Worm (Caenorhabditis elegans) whole organism, L4 larva: Measurements from ENCODE around the gene tpst-1.

Experiments
- D1046.2 ChIP-seq: fragments of 200-800 bp; sonication (Bioruptor generic); IDR thresholded peaks from 2 replicates; pipeline ENCODE4 v1.3.6; 2022; ENCODE audit warnings: missing genetic modification characterization, missing compliant biosample characterization
- F26F4.8 ChIP-seq: fragments of 200-800 bp; sonication (Bioruptor generic); conservative IDR thresholded peaks from 2 replicates; pipeline ENCODE4 v1.3.6; 2022; ENCODE audit warnings: missing genetic modification characterization, missing compliant biosample characterization
- F49E8.2 ChIP-seq: sonication (generic microtip); optimal IDR thresholded peaks from 2 replicates; lab custom pipeline; 2016; ENCODE audit warnings: missing compliant biosample characterization, mild to moderate bottlenecking, missing genetic modification characterization, borderline replicate concordance
- R02D3.7 ChIP-seq: fragments of 150-350 bp; sonication (generic microtip); optimal IDR thresholded peaks from 3 replicates; lab custom pipeline; 2014; ENCODE audit warnings: missing biosample characterization, missing genetic modification characterization
- T20F7.1 ChIP-seq: fragments of 200-800 bp; sonication (Bioruptor generic); optimal IDR thresholded peaks from 2 replicates; lab custom pipeline; 2018; ENCODE audit warnings: mild to moderate bottlenecking, missing genetic modification characterization, missing compliant biosample characterization
- T26A8.4 ChIP-seq: fragments of 200-800 bp; sonication (Bioruptor generic); IDR thresholded peaks from 2 replicates; pipeline ENCODE4 v1.3.6; 2022; ENCODE audit warnings: missing genetic modification characterization, missing compliant biosample characterization
- Y105C5A.15 ChIP-seq: fragments of 200-800 bp; sonication (Bioruptor generic); IDR thresholded peaks from 2 replicates; pipeline ENCODE4 v1.3.6; 2022; ENCODE audit warnings: missing genetic modification characterization, missing compliant biosample characterization
- Y48G9A.11 ChIP-seq: fragments of 200-800 bp; sonication (Bioruptor generic); IDR thresholded peaks from 2 replicates; pipeline ENCODE4 v1.3.6; 2022; ENCODE audit warnings: missing genetic modification reagents, missing genetic modification characterization, missing compliant biosample characterization
- ZK546.5 ChIP-seq, 2 experiments: sonication (generic microtip); optimal IDR thresholded peaks; 2 replicates each; lab custom pipeline; 2017; ENCODE audit warnings: missing biosample characterization in 2 of 2, missing genetic modification characterization in 2 of 2
- aha-1 ChIP-seq: fragments of 150-350 bp; peaks from one replicate; lab custom pipeline; 2014; ENCODE audit warnings: missing biosample characterization, missing genetic modification characterization
- attf-4 ChIP-seq: sonication (generic microtip); optimal IDR thresholded peaks from 3 replicates; lab custom pipeline; 2017; ENCODE audit warnings: missing biosample characterization, missing genetic modification characterization
- ceh-20 ChIP-seq: fragments of 200-800 bp; sonication (Bioruptor generic); IDR thresholded peaks from 2 replicates; pipeline ENCODE4 v1.3.6; 2022; ENCODE audit warnings: missing genetic modification reagents, missing genetic modification characterization, missing compliant biosample characterization
- ceh-28 ChIP-seq: fragments of 150-350 bp; optimal IDR thresholded peaks from 2 replicates; lab custom pipeline; 2014; ENCODE audit warnings: missing biosample characterization, missing genetic modification reagents, missing genetic modification characterization
- ceh-44 ChIP-seq: fragments of 200-800 bp; sonication (Bioruptor generic); IDR thresholded peaks from 2 replicates; pipeline ENCODE4 v1.3.6; 2022; ENCODE audit warnings: missing genetic modification reagents, missing genetic modification characterization, missing compliant biosample characterization
- ces-1 ChIP-seq: fragments of 150-350 bp; sonication (generic microtip); optimal IDR thresholded peaks from 4 replicates; lab custom pipeline; 2014; ENCODE audit warnings: missing biosample characterization, missing genetic modification reagents, missing genetic modification characterization
- cey-2 ChIP-seq: sonication (generic microtip); optimal IDR thresholded peaks from 3 replicates; lab custom pipeline; 2017; ENCODE audit warnings: missing genetic modification characterization, mild to moderate bottlenecking, missing compliant biosample characterization, antibody characterized with exemption, borderline replicate concordance; ENCODE audit not compliant: insufficient read depth
- daf-12 ChIP-seq: fragments of 150-350 bp; optimal IDR thresholded peaks from 2 replicates; lab custom pipeline; 2014; ENCODE audit warnings: missing biosample characterization, missing genetic modification reagents, missing genetic modification characterization
- daf-16 ChIP-seq, 3 experiments: sonication (generic microtip); optimal IDR thresholded peaks; 2 replicates each; lab custom pipeline; 2016 to 2017; ENCODE audit warnings: missing genetic modification characterization in 3 of 3, missing genetic modification reagents in 3 of 3, mild to moderate bottlenecking in 2 of 3, missing compliant biosample characterization in 2 of 3, missing biosample characterization in 1 of 3, moderate library complexity in 1 of 3
- daf-8 ChIP-seq: fragments of 200-800 bp; sonication (Bioruptor generic); IDR thresholded peaks from 2 replicates; pipeline ENCODE4 v1.3.6; 2022; ENCODE audit warnings: missing genetic modification characterization, missing compliant biosample characterization
- dmd-8 ChIP-seq: fragments of 200-800 bp; sonication (Bioruptor generic); IDR thresholded peaks from 2 replicates; pipeline ENCODE4 v1.3.6; 2022; ENCODE audit warnings: missing genetic modification characterization, missing compliant biosample characterization
- duxl-1 ChIP-seq: sonication (generic microtip); optimal IDR thresholded peaks from 2 replicates; lab custom pipeline; 2016; ENCODE audit warnings: mild to moderate bottlenecking, missing genetic modification characterization, moderate library complexity, missing compliant biosample characterization; ENCODE audit not compliant: poor library complexity
- dve-1 ChIP-seq: sonication (generic microtip); optimal IDR thresholded peaks from 2 replicates; lab custom pipeline; 2017; ENCODE audit warnings: antibody characterized with exemption, mild to moderate bottlenecking, missing genetic modification characterization, missing compliant biosample characterization; ENCODE audit not compliant: insufficient read depth
- egl-27 ChIP-seq: sonication (generic microtip); optimal IDR thresholded peaks from 3 replicates; lab custom pipeline; 2017; ENCODE audit warnings: missing biosample characterization, missing genetic modification reagents, missing genetic modification characterization
- fkh-10 ChIP-seq: fragments of 150-350 bp; optimal IDR thresholded peaks from 2 replicates; lab custom pipeline; 2014; ENCODE audit warnings: missing biosample characterization, missing genetic modification reagents, missing genetic modification characterization
- fos-1 ChIP-seq: fragments of 150-350 bp; optimal IDR thresholded peaks from 2 replicates; lab custom pipeline; 2014; ENCODE audit warnings: missing biosample characterization, missing genetic modification characterization
- hlh-11 ChIP-seq: fragments of 200-800 bp; sonication (Bioruptor generic); optimal IDR thresholded peaks from 2 replicates; lab custom pipeline; 2018; ENCODE audit warnings: mild to moderate bottlenecking, missing genetic modification characterization, missing compliant biosample characterization
- hlh-30 ChIP-seq: sonication (generic microtip); optimal IDR thresholded peaks from 2 replicates; lab custom pipeline; 2017; ENCODE audit warnings: antibody characterized with exemption, mild to moderate bottlenecking, missing genetic modification characterization, missing compliant biosample characterization; ENCODE audit not compliant: insufficient read depth
- lin-1 ChIP-seq: fragments of 200-800 bp; sonication (Bioruptor generic); IDR thresholded peaks from 2 replicates; pipeline ENCODE4 v1.3.6; 2022; ENCODE audit warnings: missing genetic modification reagents, missing genetic modification characterization, missing compliant biosample characterization
- lin-13 ChIP-seq: fragments of 150-350 bp; optimal IDR thresholded peaks from 2 replicates; lab custom pipeline; 2014; ENCODE audit warnings: missing biosample characterization, missing genetic modification reagents, missing genetic modification characterization
- lin-39 ChIP-seq: fragments of 150-350 bp; optimal IDR thresholded peaks from 2 replicates; lab custom pipeline; 2014; ENCODE audit warnings: missing biosample characterization, missing genetic modification reagents, missing genetic modification characterization
- lsy-2 ChIP-seq, 2 experiments: fragments of 150-350 bp in 1 of 2; sonication (generic microtip) in 1 of 2; optimal IDR thresholded peaks; 2 replicates each; lab custom pipeline; 2014 to 2017; ENCODE audit warnings: missing biosample characterization in 2 of 2, missing genetic modification characterization in 2 of 2
- mep-1 ChIP-seq: fragments of 150-350 bp; sonication (generic microtip); optimal IDR thresholded peaks from 3 replicates; lab custom pipeline; 2014; ENCODE audit warnings: missing biosample characterization, missing genetic modification characterization
- nhr-102 ChIP-seq: sonication (generic microtip); optimal IDR thresholded peaks from 2 replicates; lab custom pipeline; 2016; ENCODE audit warnings: mild to moderate bottlenecking, missing genetic modification characterization, moderate library complexity, missing compliant biosample characterization
- nhr-11 ChIP-seq: fragments of 150-350 bp; optimal IDR thresholded peaks from 2 replicates; lab custom pipeline; 2014; ENCODE audit warnings: missing biosample characterization, missing genetic modification characterization
- nhr-237 ChIP-seq: sonication (generic microtip); optimal IDR thresholded peaks from 2 replicates; lab custom pipeline; 2017; ENCODE audit warnings: missing biosample characterization, missing genetic modification characterization
- nhr-28 ChIP-seq: fragments of 150-350 bp; optimal IDR thresholded peaks from 2 replicates; lab custom pipeline; 2014; ENCODE audit warnings: missing biosample characterization, missing genetic modification characterization
- nhr-77 ChIP-seq: fragments of 150-350 bp; optimal IDR thresholded peaks from 2 replicates; lab custom pipeline; 2014; ENCODE audit warnings: missing biosample characterization, missing genetic modification characterization
- pha-4 ChIP-seq, 2 experiments: fragments of 150-350 bp in 1 of 2; fragments of 200-800 bp in 1 of 2; sonication (Bioruptor generic) in 1 of 2; IDR thresholded peaks in 1 of 2; optimal IDR thresholded peaks in 1 of 2; 2 replicates each; pipeline versions ENCODE4 v1.3.6 to Lab custom; 2014 to 2022; ENCODE audit warnings: missing genetic modification characterization in 2 of 2, missing genetic modification reagents in 2 of 2, missing biosample characterization in 1 of 2, missing compliant biosample characterization in 1 of 2
- pqm-1 ChIP-seq: sonication (generic microtip); optimal IDR thresholded peaks from 2 replicates; lab custom pipeline; 2017; ENCODE audit warnings: missing biosample characterization, missing genetic modification characterization
- rbr-2 ChIP-seq: sonication (generic microtip); optimal IDR thresholded peaks from 2 replicates; lab custom pipeline; 2016; ENCODE audit warnings: missing genotype, missing genetic modification characterization, missing compliant biosample characterization
- snpc-4 ChIP-seq: fragments of 150-350 bp; optimal IDR thresholded peaks from 2 replicates; lab custom pipeline; 2014; ENCODE audit warnings: missing biosample characterization, missing genetic modification characterization
- spr-3 ChIP-seq: fragments of 200-800 bp; sonication (Bioruptor generic); optimal IDR thresholded peaks from 2 replicates; lab custom pipeline; 2018; ENCODE audit warnings: mild to moderate bottlenecking, missing genetic modification characterization, missing compliant biosample characterization
- tra-1 ChIP-seq: fragments of 200-800 bp; sonication (Bioruptor generic); IDR thresholded peaks from 2 replicates; pipeline ENCODE4 v1.3.6; 2022; ENCODE audit warnings: missing genetic modification reagents, missing genetic modification characterization, missing compliant biosample characterization
- zip-11 ChIP-seq: fragments of 200-800 bp; sonication (Bioruptor generic); IDR thresholded peaks from 2 replicates; pipeline ENCODE4 v1.3.6; 2022; ENCODE audit warnings: missing genetic modification characterization, missing compliant biosample characterization
- ztf-11 ChIP-seq: fragments of 150-350 bp; optimal IDR thresholded peaks from 2 replicates; lab custom pipeline; 2014; ENCODE audit warnings: missing biosample characterization, missing genetic modification characterization

The tpst-1 gene

DNA sequence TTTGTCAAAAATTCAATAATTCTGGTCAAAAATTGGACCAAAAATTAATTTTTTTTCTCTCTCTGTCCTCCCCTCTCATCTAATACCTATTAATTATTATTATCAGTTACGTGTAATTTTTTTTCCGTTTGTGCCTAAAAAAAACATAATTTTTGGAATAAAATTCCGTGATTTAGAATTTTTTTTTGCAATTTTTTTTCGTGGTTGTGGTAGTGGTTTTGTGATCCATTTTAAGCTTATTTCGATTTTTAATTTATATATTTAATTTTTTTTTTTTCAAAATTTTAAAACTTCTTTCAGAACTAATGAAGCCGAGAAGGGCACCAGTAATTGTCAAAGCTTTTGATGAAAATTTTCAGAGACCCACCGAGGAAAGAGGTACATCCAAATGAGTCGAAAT lies 37.1 kb upstream of the tpst-1 start, which contains the start of gene sas-1:
Gene sas-1, plus strand, starts transcription at position 301 of the 400 bp plus-strand sequence.
- TF ChIP-seq mep-1 (tag; lab: Kevin White, UChicago) (no peak), Y105C5A.15 (GFP tag; lab: Robert Waterston, UW) (no peak), F26F4.8 (GFP tag; lab: Robert Waterston, UW) (no peak), spr-3 (GFP tag; lab: Kevin White, UChicago) (no peak), T26A8.4 (GFP tag; lab: Robert Waterston, UW) (no peak), hlh-30 (tag; lab: Kevin White, UChicago) (no peak), Y48G9A.11 (GFP tag; lab: Robert Waterston, UW) (no peak), attf-4 (tag; lab: Kevin White, UChicago) (no peak), daf-16 (GFP tag; optimal IDR thresholded peaks at IDR 0.05; lab: Kevin White, UChicago) (no peak), daf-16 (tag; optimal IDR thresholded peaks at IDR 0.05; lab: Kevin White, UChicago) (no peak), daf-12 (tag; lab: Kevin White, UChicago) (no peak), T20F7.1 (GFP tag; lab: Kevin White, UChicago) (no peak), fkh-10 (GFP tag; lab: Kevin White, UChicago) (no peak), F49E8.2 (tag; lab: Kevin White, UChicago) (no peak), dve-1 (tag; lab: Kevin White, UChicago) (no peak), daf-8 (no peak), nhr-102 (tag; lab: Kevin White, UChicago) (no peak), zip-11 (GFP tag; lab: Robert Waterston, UW) (no peak)

DNA sequence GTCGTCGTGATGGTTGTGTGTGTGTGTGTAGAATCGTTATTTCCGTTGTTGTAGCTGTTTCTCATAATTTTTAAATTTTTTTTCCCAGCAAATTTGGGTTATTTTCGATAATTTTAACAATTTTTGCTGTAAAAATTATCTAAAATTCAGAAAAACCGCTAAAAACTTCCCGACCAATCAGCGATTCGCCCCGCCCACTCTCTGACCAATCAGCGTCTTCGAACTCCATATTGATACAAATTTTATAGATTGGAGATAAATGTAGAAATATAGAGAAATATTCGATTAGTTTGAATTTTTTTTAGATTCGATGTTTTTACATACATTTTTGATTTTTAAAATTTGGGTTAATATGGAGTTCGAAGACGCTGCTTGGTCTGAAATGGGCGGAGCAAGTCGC lies 35.5 kb upstream of the tpst-1 start:
- no peak for TF ChIP-seq D1046.2 (GFP tag; lab: Robert Waterston, UW)
- no peak for TF ChIP-seq pqm-1 (tag; lab: Kevin White, UChicago)
- TF ChIP-seq daf-8, result no peak
- no peak for TF ChIP-seq ces-1 (GFP tag; lab: Kevin White, UChicago)
- TF ChIP-seq pha-4 (GFP tag; IDR thresholded peaks at IDR 0.05; lab: Robert Waterston, UW), result no peak
- TF ChIP-seq pha-4 (tag; optimal IDR thresholded peaks at IDR 0.05; lab: Kevin White, UChicago), result no peak
- TF ChIP-seq lin-39 (tag; lab: Kevin White, UChicago), result no peak
- no peak for TF ChIP-seq aha-1 (tag; lab: Kevin White, UChicago)
- TF ChIP-seq dmd-8 (GFP tag; lab: Robert Waterston, UW), result no peak
- TF ChIP-seq fkh-10 (GFP tag; lab: Kevin White, UChicago), result no peak
- no peak for TF ChIP-seq T26A8.4 (GFP tag; lab: Robert Waterston, UW)
- no peak for TF ChIP-seq nhr-77 (tag; lab: Kevin White, UChicago)
- TF ChIP-seq ceh-44, result no peak
- no peak for TF ChIP-seq hlh-11 (tag; lab: Kevin White, UChicago)
- no peak for TF ChIP-seq lsy-2 (tag; optimal IDR thresholded peaks at IDR 0.05; lab: Kevin White, UChicago)
- TF ChIP-seq duxl-1 (tag; lab: Kevin White, UChicago), result no peak
- no peak for TF ChIP-seq ZK546.5 (tag; optimal IDR thresholded peaks at IDR 0.05; lab: Kevin White, UChicago)
- no peak for TF ChIP-seq rbr-2 (tag; lab: Kevin White, UChicago)

DNA sequence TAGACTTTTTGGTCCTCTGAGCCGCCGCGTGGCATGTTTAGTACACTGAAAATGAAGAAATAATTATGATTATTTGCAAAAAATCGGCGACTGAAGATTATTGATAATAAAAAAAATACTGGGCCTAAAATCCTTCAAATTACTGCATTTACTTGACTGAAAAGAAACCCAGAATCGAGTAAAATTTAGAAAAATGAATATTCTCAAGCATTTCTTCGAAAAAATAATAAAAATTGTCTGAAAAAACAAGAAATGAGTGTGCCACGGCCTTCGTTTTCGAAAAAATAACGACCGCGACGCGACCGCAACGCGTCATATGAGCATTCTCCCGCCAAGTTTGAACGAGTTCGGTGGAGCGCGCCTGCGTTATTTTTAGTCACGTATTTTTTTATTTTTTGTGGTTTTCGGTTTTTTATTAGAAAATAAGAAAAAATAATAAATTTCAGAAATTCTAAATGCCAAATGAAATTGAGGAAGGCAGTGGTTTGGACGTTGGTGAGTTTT lies 25.8 kb upstream of the tpst-1 start, which contains the start of the genes rsp-3 and spin-4:
Gene rsp-3, minus strand, starts transcription at position 51 of the 504 bp plus-strand sequence.
Gene spin-4, plus strand, starts transcription at position 447 of the 504 bp plus-strand sequence.
- TF ChIP-seq ceh-28 (tag; lab: Kevin White, UChicago), result no peak
- no peak for TF ChIP-seq F49E8.2 (tag; lab: Kevin White, UChicago)
- peak in 1 of 2 experiments; percentile 90 for TF ChIP-seq lsy-2 (tag; optimal IDR thresholded peaks at IDR 0.05; lab: Kevin White, UChicago)
- TF ChIP-seq nhr-237 (tag; lab: Kevin White, UChicago), result no peak
- no peak for TF ChIP-seq ZK546.5 (tag; optimal IDR thresholded peaks at IDR 0.05; lab: Kevin White, UChicago)
- no peak for TF ChIP-seq ceh-44
- TF ChIP-seq nhr-102 (tag; lab: Kevin White, UChicago), result peak; percentile 10
- TF ChIP-seq tra-1 (GFP tag; lab: Robert Waterston, UW), result no peak
- TF ChIP-seq egl-27 (tag; lab: Kevin White, UChicago), result no peak
- peak; percentile 23 for TF ChIP-seq lin-13
- TF ChIP-seq snpc-4 (tag; lab: Kevin White, UChicago), result no peak
- no peak for TF ChIP-seq nhr-11 (tag; lab: Kevin White, UChicago)
- no peak for TF ChIP-seq ceh-20 (GFP tag; lab: Robert Waterston, UW)
- TF ChIP-seq fos-1 (tag; lab: Kevin White, UChicago), result no peak
- TF ChIP-seq cey-2 (tag; lab: Kevin White, UChicago), result no peak
- no peak for TF ChIP-seq ztf-11 (tag; lab: Kevin White, UChicago)
- TF ChIP-seq nhr-28 (tag; lab: Kevin White, UChicago), result peak; percentile 41
- TF ChIP-seq lin-1 (GFP tag; lab: Robert Waterston, UW), result no peak
- no peak for TF ChIP-seq daf-8
- TF ChIP-seq dmd-8 (GFP tag; lab: Robert Waterston, UW), result no peak
- TF ChIP-seq pha-4 (GFP tag; IDR thresholded peaks at IDR 0.05; lab: Robert Waterston, UW), result no peak
- no peak for TF ChIP-seq pha-4 (tag; optimal IDR thresholded peaks at IDR 0.05; lab: Kevin White, UChicago)
- peak; percentile 53 for TF ChIP-seq rbr-2 (tag; lab: Kevin White, UChicago)
- no peak for TF ChIP-seq T26A8.4 (GFP tag; lab: Robert Waterston, UW)
- TF ChIP-seq R02D3.7 (tag; lab: Kevin White, UChicago), result no peak
- no peak for TF ChIP-seq zip-11 (GFP tag; lab: Robert Waterston, UW)
